Worm (Caenorhabditis elegans) whole organism, mixed stage, embryonic: ENCODE results near the gene R12A1.3.

Experiments
- bed-3 ChIP-seq: fragments of 200-800 bp; sonication (Bioruptor generic); optimal IDR thresholded peaks from 3 replicates; lab custom pipeline; 2018; ENCODE audit warnings: mild to moderate bottlenecking, missing genetic modification characterization, moderate library complexity, missing compliant biosample characterization
- blmp-1 ChIP-seq: fragments of 150-350 bp; optimal IDR thresholded peaks from 2 replicates; lab custom pipeline; 2014; ENCODE audit warnings: missing biosample characterization, missing genetic modification characterization
- ceh-43 ChIP-seq: fragments of 200-800 bp; sonication (Bioruptor generic); optimal IDR thresholded peaks from 2 replicates; lab custom pipeline; 2018; ENCODE audit warnings: mild to moderate bottlenecking, missing genetic modification characterization, moderate library complexity, missing compliant biosample characterization
- elt-1 ChIP-seq: sonication (generic microtip); optimal IDR thresholded peaks from 2 replicates; lab custom pipeline; 2017; ENCODE audit warnings: missing genetic modification characterization, mild to moderate bottlenecking, missing compliant biosample characterization, antibody characterized with exemption, moderate library complexity, borderline replicate concordance; ENCODE audit not compliant: insufficient read depth
- elt-3 ChIP-seq: fragments of 150-350 bp; optimal IDR thresholded peaks from 2 replicates; lab custom pipeline; 2014; ENCODE audit warnings: missing biosample characterization, missing genetic modification characterization
- flh-1 ChIP-seq: fragments of 200-800 bp; sonication (Bioruptor generic); optimal IDR thresholded peaks from 2 replicates; lab custom pipeline; 2018; ENCODE audit warnings: mild to moderate bottlenecking, missing genetic modification characterization, moderate library complexity, missing compliant biosample characterization
- lin-13 ChIP-seq: fragments of 150-350 bp; optimal IDR thresholded peaks from 2 replicates; lab custom pipeline; 2014; ENCODE audit warnings: missing biosample characterization, missing genetic modification characterization
- mep-1 ChIP-seq: fragments of 150-350 bp; optimal IDR thresholded peaks from 2 replicates; lab custom pipeline; 2017; ENCODE audit warnings: missing biosample characterization, missing genetic modification reagents, missing genetic modification characterization, inconsistent platforms
- mls-2 ChIP-seq: sonication (generic microtip); optimal IDR thresholded peaks from 2 replicates; lab custom pipeline; 2016; ENCODE audit warnings: mild to moderate bottlenecking, missing genetic modification characterization, moderate library complexity, missing compliant biosample characterization
- nhr-12 ChIP-seq: fragments of 150-350 bp; optimal IDR thresholded peaks from 2 replicates; lab custom pipeline; 2014; ENCODE audit warnings: missing biosample characterization, missing genetic modification characterization
- nhr-237 ChIP-seq: fragments of 150-350 bp; optimal IDR thresholded peaks from 2 replicates; lab custom pipeline; 2014; ENCODE audit warnings: missing biosample characterization, missing genetic modification characterization
- nhr-76 ChIP-seq: sonication (generic microtip); optimal IDR thresholded peaks from 2 replicates; lab custom pipeline; 2017; ENCODE audit warnings: missing biosample characterization, missing genetic modification characterization
- unc-62 ChIP-seq: fragments of 150-350 bp; optimal IDR thresholded peaks from 2 replicates; lab custom pipeline; 2014; ENCODE audit warnings: missing biosample characterization, missing genetic modification reagents, missing genetic modification characterization
- ztf-11 ChIP-seq: fragments of 150-350 bp; optimal IDR thresholded peaks from 2 replicates; lab custom pipeline; 2014; ENCODE audit warnings: missing biosample characterization, missing genetic modification characterization

- TF ChIP-seq nhr-12 (no peak), lin-13 (no peak), ztf-11 (tag; lab: Kevin White, UChicago) (no peak), mls-2 (tag; lab: Kevin White, UChicago) (no peak), bed-3 (GFP tag; lab: Kevin White, UChicago) (no peak), mep-1 (tag; lab: Kevin White, UChicago) (no peak), nhr-76 (no peak), elt-3 (tag; lab: Kevin White, UChicago) (no peak), ceh-43 (GFP tag; lab: Kevin White, UChicago) (no peak), elt-1 (tag; lab: Kevin White, UChicago) (no peak), blmp-1 (tag; lab: Kevin White, UChicago) (no peak), flh-1 (GFP tag; lab: Kevin White, UChicago) (no peak), nhr-237 (no peak), unc-62 (GFP tag; lab: Kevin White, UChicago) (no peak)
These were observed 41.4 kb upstream of the R12A1.3 start for ce11 chrV:1466949-1467348.
